Fruit fly (Drosophila melanogaster): Measurements from ENCODE around the gene CG2641.

CG2641 gene

dm6 chr3R:7804332-7804731 is 10.5 kb downstream of the CG2641 start, which contains the start of gene CG18268:
CG18268 (minus strand) TSS chr3R:7804432.
- TF ChIP-seq CTCF (optimal IDR thresholded peaks at IDR 0.05) (no peak), CG8478 (optimal IDR thresholded peaks at IDR 0.05) (no peak)

dm6 chr3R:7809662-7810621 is 16.1 kb downstream of the CG2641 start, which contains the start of the genes CG2993 and sgll:
CG2993 (minus strand) TSS chr3R:7810014.
sgll (plus strand) TSS chr3R:7810532.
- TF ChIP-seq CTCF (optimal IDR thresholded peaks at IDR 0.05): peak; percentile 100
- no peak for TF ChIP-seq CG8478 (optimal IDR thresholded peaks at IDR 0.05)

dm6 chr3R:7811514-7811913 is 17.6 kb downstream of the CG2641 start, which contains the start of gene CG31473:
CG31473 (plus strand) TSS chr3R:7811814.
- TF ChIP-seq CG8478 (optimal IDR thresholded peaks at IDR 0.05): no peak

- no peak for TF ChIP-seq CG8478 (optimal IDR thresholded peaks at IDR 0.05)
- TF ChIP-seq CTCF (optimal IDR thresholded peaks at IDR 0.05): no peak
Measured at dm6 chr3R:7813518-7813917, 19.6 kb downstream of the CG2641 start.

dm6 chr3R:7813981-7814529 is 20.2 kb downstream of the CG2641 start, which contains the start of gene CG34384:
CG34384 (plus strand) TSS chr3R:7814361.
- TF ChIP-seq CTCF (optimal IDR thresholded peaks at IDR 0.05) (no peak), CG8478 (optimal IDR thresholded peaks at IDR 0.05) (no peak)

- TF ChIP-seq CTCF (optimal IDR thresholded peaks at IDR 0.05) (no peak), CG8478 (optimal IDR thresholded peaks at IDR 0.05) (no peak)
Measured at dm6 chr3R:7821559-7821958, 27.7 kb downstream of the CG2641 start.
